Worm (Caenorhabditis elegans) whole organism, young adult: ENCODE measurements around the gene nlp-81.

Experiments used
- B0035.1 ChIP-seq: sonication (generic microtip); optimal IDR thresholded peaks from 2 replicates; lab custom pipeline; 2016; ENCODE audit warnings: missing genetic modification characterization, mild to moderate bottlenecking, missing compliant biosample characterization, missing genotype, missing genetic modification reagents
- C17E4.6 ChIP-seq: fragments of 200-800 bp; sonication (Bioruptor generic); IDR thresholded peaks from 2 replicates; pipeline ENCODE4 v1.3.6; 2022; ENCODE audit warnings: missing genetic modification reagents, missing genetic modification characterization, missing compliant biosample characterization
- F49E8.2 ChIP-seq: sonication (generic microtip); optimal IDR thresholded peaks from 3 replicates; lab custom pipeline; 2017; ENCODE audit warnings: missing genetic modification characterization, mild to moderate bottlenecking, missing compliant biosample characterization, antibody characterized with exemption, moderate library complexity; ENCODE audit not compliant: insufficient read depth
- F52B5.7 ChIP-seq: sonication (generic microtip); optimal IDR thresholded peaks from 2 replicates; lab custom pipeline; 2016; ENCODE audit warnings: mild to moderate bottlenecking, missing genetic modification characterization, missing compliant biosample characterization
- F57A8.1 ChIP-seq: fragments of 200-800 bp; sonication (Bioruptor generic); optimal IDR thresholded peaks from 2 replicates; lab custom pipeline; 2018; ENCODE audit warnings: mild to moderate bottlenecking, missing genetic modification characterization, moderate library complexity, missing compliant biosample characterization
- F57C9.4 ChIP-seq: sonication (generic microtip); optimal IDR thresholded peaks from 2 replicates; lab custom pipeline; 2017; ENCODE audit warnings: mild to moderate bottlenecking, missing genetic modification characterization, missing compliant biosample characterization
- T07F8.4 ChIP-seq: sonication (generic microtip); optimal IDR thresholded peaks from 2 replicates; lab custom pipeline; 2016; ENCODE audit warnings: mild to moderate bottlenecking, missing genetic modification characterization, moderate library complexity, missing compliant biosample characterization
- Y67H2A.10 ChIP-seq: fragments of 200-800 bp; sonication (Bioruptor generic); conservative IDR thresholded peaks from 2 replicates; pipeline ENCODE4 v1.3.6; 2022; ENCODE audit warnings: missing genetic modification reagents, missing genetic modification characterization, missing compliant biosample characterization
- Y95B8A.8 ChIP-seq: fragments of 200-800 bp; sonication (Bioruptor generic); IDR thresholded peaks from 2 replicates; pipeline ENCODE4 v1.3.6; 2022; ENCODE audit warnings: missing genetic modification reagents, missing genetic modification characterization, missing compliant biosample characterization
- ZK185.1 ChIP-seq: sonication (generic microtip); optimal IDR thresholded peaks from 2 replicates; lab custom pipeline; 2016; ENCODE audit warnings: mild to moderate bottlenecking, missing genetic modification characterization, missing compliant biosample characterization; ENCODE audit not compliant: poor library complexity, severe bottlenecking
- akir-1 ChIP-seq: fragments of 200-800 bp; sonication (Bioruptor generic); optimal IDR thresholded peaks from 2 replicates; lab custom pipeline; 2018; ENCODE audit warnings: mild to moderate bottlenecking, missing genetic modification characterization, moderate library complexity, missing compliant biosample characterization
- attf-3 ChIP-seq: fragments of 200-800 bp; sonication (Bioruptor generic); conservative IDR thresholded peaks from 2 replicates; pipeline ENCODE4 v1.3.6; 2022; ENCODE audit warnings: missing genetic modification reagents, missing genetic modification characterization, missing compliant biosample characterization
- bed-1 ChIP-seq: fragments of 200-800 bp; sonication (Bioruptor generic); IDR thresholded peaks from 2 replicates; pipeline ENCODE4 v1.3.6; 2022; ENCODE audit warnings: missing genetic modification reagents, missing genetic modification characterization, missing compliant biosample characterization
- cebp-2 ChIP-seq: fragments of 200-800 bp; sonication (Bioruptor generic); IDR thresholded peaks from 2 replicates; pipeline ENCODE4 v1.3.6; 2022; ENCODE audit warnings: missing genetic modification characterization, missing compliant biosample characterization
- ceh-100 ChIP-seq: fragments of 200-800 bp; sonication (Bioruptor generic); IDR thresholded peaks from 2 replicates; pipeline ENCODE4 v1.3.6; 2022; ENCODE audit warnings: missing genetic modification reagents, missing genetic modification characterization, missing compliant biosample characterization
- ceh-27 ChIP-seq: fragments of 200-800 bp; sonication (Bioruptor generic); optimal IDR thresholded peaks from 2 replicates; lab custom pipeline; 2018; ENCODE audit warnings: mild to moderate bottlenecking, missing genetic modification characterization, moderate library complexity, missing compliant biosample characterization
- ceh-40 ChIP-seq: fragments of 200-800 bp; sonication (Bioruptor generic); IDR thresholded peaks from 2 replicates; pipeline ENCODE4 v1.3.6; 2022; ENCODE audit warnings: missing genetic modification characterization, missing compliant biosample characterization
- ceh-91 ChIP-seq: fragments of 200-800 bp; sonication (Bioruptor generic); IDR thresholded peaks from 2 replicates; pipeline ENCODE4 v1.3.6; 2022; ENCODE audit warnings: missing genetic modification reagents, missing genetic modification characterization, missing compliant biosample characterization
- die-1 ChIP-seq: sonication (generic microtip); optimal IDR thresholded peaks from 2 replicates; lab custom pipeline; 2016; ENCODE audit warnings: missing genotype, mild to moderate bottlenecking, missing genetic modification characterization, missing compliant biosample characterization
- dpff-1 ChIP-seq: sonication (generic microtip); optimal IDR thresholded peaks from 2 replicates; lab custom pipeline; 2017; ENCODE audit warnings: mild to moderate bottlenecking, missing genetic modification characterization, missing compliant biosample characterization
- ets-4 ChIP-seq: fragments of 200-800 bp; sonication (Bioruptor generic); optimal IDR thresholded peaks from 2 replicates; lab custom pipeline; 2018; ENCODE audit warnings: mild to moderate bottlenecking, missing genetic modification characterization, missing compliant biosample characterization
- hlh-12 ChIP-seq: sonication (generic microtip); optimal IDR thresholded peaks from 2 replicates; lab custom pipeline; 2016; ENCODE audit warnings: missing genetic modification characterization, missing compliant biosample characterization
- hlh-26 ChIP-seq: fragments of 200-800 bp; sonication (Bioruptor generic); conservative IDR thresholded peaks from 2 replicates; pipeline ENCODE4 v1.3.6; 2022; ENCODE audit warnings: missing genetic modification reagents, missing genetic modification characterization, missing compliant biosample characterization
- hrde-1 ChIP-seq: sonication (generic microtip); optimal IDR thresholded peaks from 2 replicates; lab custom pipeline; 2016; ENCODE audit warnings: missing genetic modification characterization, mild to moderate bottlenecking, missing compliant biosample characterization, moderate library complexity, missing genotype, missing genetic modification reagents, borderline replicate concordance
- let-526 ChIP-seq: fragments of 200-800 bp; sonication (Bioruptor generic); IDR thresholded peaks from 2 replicates; pipeline ENCODE4 v1.3.6; 2022; ENCODE audit warnings: missing genetic modification reagents, missing genetic modification characterization, missing compliant biosample characterization
- let-607 ChIP-seq, 2 experiments: fragments of 200-800 bp in 1 of 2; sonication (Bioruptor generic) in 1 of 2; sonication (generic microtip) in 1 of 2; optimal IDR thresholded peaks; 2 replicates each; lab custom pipeline; 2016 to 2018; ENCODE audit warnings: mild to moderate bottlenecking in 2 of 2, missing compliant biosample characterization in 2 of 2, missing genetic modification characterization in 2 of 2, moderate library complexity in 2 of 2, missing genotype in 1 of 2
- lin-35 ChIP-seq, 3 experiments: fragments of 150-350 bp in 2 of 3; sonication (generic microtip) in 1 of 3; optimal IDR thresholded peaks; 2 replicates each; lab custom pipeline; 2014 to 2018; ENCODE audit warnings: missing biosample characterization in 3 of 3, missing genetic modification characterization in 3 of 3, missing genetic modification reagents in 3 of 3
- lin-40 ChIP-seq: sonication (generic microtip); optimal IDR thresholded peaks from 2 replicates; lab custom pipeline; 2016; ENCODE audit warnings: missing genetic modification characterization, mild to moderate bottlenecking, missing compliant biosample characterization, missing genotype, missing genetic modification reagents
- lin-54 ChIP-seq: fragments of 200-800 bp; sonication (Bioruptor generic); optimal IDR thresholded peaks from 2 replicates; lab custom pipeline; 2018; ENCODE audit warnings: mild to moderate bottlenecking, missing genetic modification characterization, missing compliant biosample characterization
- lsl-1 ChIP-seq: fragments of 200-800 bp; sonication (Bioruptor generic); optimal IDR thresholded peaks from 2 replicates; lab custom pipeline; 2018; ENCODE audit warnings: mild to moderate bottlenecking, missing genetic modification characterization, moderate library complexity, missing compliant biosample characterization
- madf-3 ChIP-seq: fragments of 200-800 bp; sonication (Bioruptor generic); IDR thresholded peaks from 2 replicates; pipeline ENCODE4 v1.3.6; 2022; ENCODE audit warnings: missing genetic modification reagents, missing genetic modification characterization, missing compliant biosample characterization
- mcd-1 ChIP-seq: fragments of 200-800 bp; sonication (Bioruptor generic); IDR thresholded peaks from 2 replicates; pipeline ENCODE4 v1.3.6; 2022; ENCODE audit warnings: missing genetic modification reagents, missing genetic modification characterization, missing compliant biosample characterization
- mes-4 ChIP-seq: sonication (generic microtip); optimal IDR thresholded peaks from 2 replicates; lab custom pipeline; 2016; ENCODE audit warnings: missing genotype, missing genetic modification characterization, missing compliant biosample characterization
- nhr-120 ChIP-seq: fragments of 200-800 bp; sonication (Bioruptor generic); IDR thresholded peaks from 2 replicates; pipeline ENCODE4 v1.3.6; 2022; ENCODE audit warnings: missing genetic modification characterization, missing compliant biosample characterization
- nhr-27 ChIP-seq: fragments of 200-800 bp; sonication (Bioruptor generic); optimal IDR thresholded peaks from 2 replicates; lab custom pipeline; 2018; ENCODE audit warnings: mild to moderate bottlenecking, missing genetic modification characterization, moderate library complexity, missing compliant biosample characterization
- nhr-90 ChIP-seq: sonication (generic microtip); optimal IDR thresholded peaks from 2 replicates; lab custom pipeline; 2016; ENCODE audit warnings: missing genotype, mild to moderate bottlenecking, missing genetic modification characterization, missing compliant biosample characterization
- pbrm-1 ChIP-seq: fragments of 200-800 bp; sonication (Bioruptor generic); IDR thresholded peaks from 2 replicates; pipeline ENCODE4 v1.3.6; 2022; ENCODE audit warnings: missing genetic modification reagents, missing genetic modification characterization, missing compliant biosample characterization
- rpc-1 ChIP-seq, 2 experiments: fragments of 150-350 bp in 1 of 2; sonication (generic microtip) in 1 of 2; optimal IDR thresholded peaks; 2 replicates each; lab custom pipeline; 2014 to 2018; ENCODE audit warnings: missing biosample characterization in 1 of 2, missing genetic modification characterization in 1 of 2, missing genetic modification reagents in 1 of 2, missing genotype in 1 of 2
- sdz-38 ChIP-seq: sonication (generic microtip); optimal IDR thresholded peaks from 2 replicates; lab custom pipeline; 2016; ENCODE audit warnings: missing genotype, missing genetic modification characterization, missing compliant biosample characterization
- snpc-1.3 ChIP-seq: sonication (generic microtip); optimal IDR thresholded peaks from 2 replicates; lab custom pipeline; 2017; ENCODE audit warnings: missing genetic modification characterization, mild to moderate bottlenecking, missing compliant biosample characterization, antibody characterized with exemption, moderate library complexity, missing genotype, missing genetic modification reagents; ENCODE audit not compliant: insufficient read depth
- somi-1 ChIP-seq: fragments of 200-800 bp; sonication (Bioruptor generic); optimal IDR thresholded peaks from 2 replicates; lab custom pipeline; 2018; ENCODE audit warnings: mild to moderate bottlenecking, missing genetic modification characterization, missing compliant biosample characterization
- tbp1 ChIP-seq: fragments of 200-800 bp; sonication (Bioruptor generic); optimal IDR thresholded peaks from 2 replicates; lab custom pipeline; 2018; ENCODE audit warnings: mild to moderate bottlenecking, missing genetic modification characterization, missing compliant biosample characterization
- tlf-1 ChIP-seq: fragments of 200-800 bp; sonication (Bioruptor generic); optimal IDR thresholded peaks from 2 replicates; lab custom pipeline; 2018; ENCODE audit warnings: mild to moderate bottlenecking, missing genetic modification characterization, missing compliant biosample characterization
- ztf-18 ChIP-seq: sonication (generic microtip); optimal IDR thresholded peaks from 2 replicates; lab custom pipeline; 2016; ENCODE audit warnings: missing genotype, mild to moderate bottlenecking, missing genetic modification characterization, missing compliant biosample characterization
- ztf-22 ChIP-seq: fragments of 200-800 bp; sonication (Bioruptor generic); optimal IDR thresholded peaks from 2 replicates; lab custom pipeline; 2018; ENCODE audit warnings: mild to moderate bottlenecking, missing genetic modification characterization, moderate library complexity, missing compliant biosample characterization
- ztf-28 ChIP-seq: fragments of 200-800 bp; sonication (Bioruptor generic); IDR thresholded peaks from 2 replicates; pipeline ENCODE4 v1.3.6; 2022; ENCODE audit warnings: missing genetic modification reagents, missing genetic modification characterization, missing compliant biosample characterization
- ztf-3 ChIP-seq: fragments of 200-800 bp; sonication (Bioruptor generic); optimal IDR thresholded peaks from 2 replicates; lab custom pipeline; 2018; ENCODE audit warnings: mild to moderate bottlenecking, missing genetic modification characterization, missing compliant biosample characterization

nlp-81 gene

ce11 chrIV:3131871-3132586, 43.9 kb downstream of the nlp-81 start (continued):
- no peak for TF ChIP-seq hlh-26
- no peak for TF ChIP-seq ztf-28
- no peak for TF ChIP-seq mcd-1 (GFP tag; lab: Robert Waterston, UW)
- TF ChIP-seq attf-3 (GFP tag; lab: Robert Waterston, UW): no peak
- TF ChIP-seq sdz-38 (tag; lab: Kevin White, UChicago): no peak
- TF ChIP-seq lin-40 (tag; lab: Kevin White, UChicago): no peak
- no peak for TF ChIP-seq hrde-1 (tag; lab: Kevin White, UChicago)
- TF ChIP-seq nhr-90 (tag; lab: Kevin White, UChicago): no peak
- peak; percentile 95 for TF ChIP-seq lsl-1 (GFP tag; lab: Kevin White, UChicago)
- TF ChIP-seq cebp-2: no peak
- TF ChIP-seq F57A8.1 (GFP tag; lab: Kevin White, UChicago): no peak
- no peak for TF ChIP-seq mes-4 (tag; lab: Kevin White, UChicago)
- peak; percentile 28 for TF ChIP-seq tbp1 (GFP tag; lab: Kevin White, UChicago)
- no peak for TF ChIP-seq ets-4
- TF ChIP-seq somi-1 (GFP tag; lab: Kevin White, UChicago): no peak
- TF ChIP-seq F57C9.4 (tag; lab: Kevin White, UChicago): no peak
- no peak for TF ChIP-seq dpff-1
- TF ChIP-seq ztf-18 (tag; lab: Kevin White, UChicago): no peak
- no peak for TF ChIP-seq ZK185.1 (tag; lab: Kevin White, UChicago)
- peak; percentile 68 for TF ChIP-seq F49E8.2 (tag; lab: Kevin White, UChicago)
- no peak for TF ChIP-seq F52B5.7 (tag; lab: Kevin White, UChicago)
- TF ChIP-seq snpc-1.3 (tag; lab: Kevin White, UChicago): peak; percentile 21
- no peak for TF ChIP-seq T07F8.4 (tag; lab: Kevin White, UChicago)
- TF ChIP-seq ceh-27 (GFP tag; lab: Kevin White, UChicago): no peak
- peak; percentile 29; the same call in 1 of the 2 replicates for TF ChIP-seq pbrm-1 (GFP tag; lab: Robert Waterston, UW)
- no peak for TF ChIP-seq ceh-100 (GFP tag; lab: Robert Waterston, UW)
- TF ChIP-seq Y95B8A.8: peak; percentile 62; the same call in 1 of the 2 replicates
- TF ChIP-seq ztf-22: no peak
- no peak for TF ChIP-seq let-526 (GFP tag; lab: Robert Waterston, UW)
- no peak for TF ChIP-seq ztf-3
- TF ChIP-seq bed-1 (GFP tag; lab: Robert Waterston, UW): no peak
- no peak for TF ChIP-seq B0035.1
- TF ChIP-seq lin-54 (GFP tag; lab: Kevin White, UChicago): peak; percentile 87
- no peak for TF ChIP-seq nhr-120 (GFP tag; lab: Robert Waterston, UW)
- TF ChIP-seq let-607 (tag; optimal IDR thresholded peaks at IDR 0.05; lab: Kevin White, UChicago): no peak
- no peak; the same call in 1 of the 2 replicates for TF ChIP-seq Y67H2A.10 (GFP tag; lab: Robert Waterston, UW)
- TF ChIP-seq tlf-1: no peak
- no peak for TF ChIP-seq madf-3 (GFP tag; lab: Robert Waterston, UW)
- no peak for TF ChIP-seq hlh-12
- TF ChIP-seq die-1 (tag; lab: Kevin White, UChicago): no peak
- TF ChIP-seq rpc-1 (optimal IDR thresholded peaks at IDR 0.05; lab: Kevin White, UChicago): no peak
- no peak for TF ChIP-seq rpc-1 (tag; optimal IDR thresholded peaks at IDR 0.05; lab: Kevin White, UChicago)
- no peak for TF ChIP-seq akir-1 (GFP tag; lab: Kevin White, UChicago)
- TF ChIP-seq ceh-40 (GFP tag; lab: Robert Waterston, UW): no peak
- no peak for TF ChIP-seq nhr-27 (tag; lab: Kevin White, UChicago)
- peak; percentile 79 for TF ChIP-seq ceh-91
- no peak for TF ChIP-seq C17E4.6
- no peak for TF ChIP-seq lin-35 (GFP tag; optimal IDR thresholded peaks at IDR 0.05; lab: Kevin White, UChicago)
